Worm (Caenorhabditis elegans) whole organism, late embryonic: Measurements from ENCODE around the gene str-99.

ENCODE experiments used
- Y22D7AL.16 ChIP-seq: sonication (generic microtip); optimal IDR thresholded peaks from 2 replicates; lab custom pipeline; 2016; ENCODE audit warnings: missing genetic modification characterization, missing compliant biosample characterization
- ama-1 ChIP-seq: fragments of 150-350 bp; optimal IDR thresholded peaks from 2 replicates; lab custom pipeline; 2014
- ceh-14 ChIP-seq: sonication (generic microtip); optimal IDR thresholded peaks from 2 replicates; lab custom pipeline; 2016; ENCODE audit warnings: missing genotype, missing genetic modification characterization, missing compliant biosample characterization
- ceh-24 ChIP-seq: sonication (generic microtip); optimal IDR thresholded peaks from 2 replicates; lab custom pipeline; 2016; ENCODE audit warnings: mild to moderate bottlenecking, missing genetic modification characterization, missing compliant biosample characterization
- ceh-45 ChIP-seq: fragments of 200-800 bp; sonication (Bioruptor generic); IDR thresholded peaks from 2 replicates; pipeline ENCODE4 v1.3.6; 2022; ENCODE audit warnings: missing genetic modification reagents, missing genetic modification characterization, missing compliant biosample characterization
- dmd-4 ChIP-seq: sonication (generic microtip); optimal IDR thresholded peaks from 2 replicates; lab custom pipeline; 2016; ENCODE audit warnings: borderline replicate concordance, missing genetic modification characterization, missing compliant biosample characterization
- elt-2 ChIP-seq: sonication (generic microtip); optimal IDR thresholded peaks from 2 replicates; lab custom pipeline; 2016; ENCODE audit warnings: missing genetic modification reagents, missing genetic modification characterization, missing compliant biosample characterization
- pqm-1 ChIP-seq: sonication (generic microtip); optimal IDR thresholded peaks from 2 replicates; lab custom pipeline; 2016; ENCODE audit warnings: missing genetic modification characterization, missing compliant biosample characterization
- pros-1 ChIP-seq: fragments of 150-350 bp; optimal IDR thresholded peaks from 2 replicates; lab custom pipeline; 2014; ENCODE audit warnings: missing biosample characterization, missing genetic modification reagents, missing genetic modification characterization
- sdc-2 ChIP-seq: sonication (generic microtip); optimal IDR thresholded peaks from 2 replicates; lab custom pipeline; 2016; ENCODE audit warnings: missing genotype, missing genetic modification characterization, missing compliant biosample characterization
- tbx-2 ChIP-seq: sonication (generic microtip); optimal IDR thresholded peaks from 2 replicates; lab custom pipeline; 2016; ENCODE audit warnings: missing genetic modification characterization, missing compliant biosample characterization
- unc-55 ChIP-seq: sonication (generic microtip); optimal IDR thresholded peaks from 2 replicates; lab custom pipeline; 2017; ENCODE audit warnings: missing biosample characterization, missing genetic modification reagents, missing genetic modification characterization
- unc-86 ChIP-seq: sonication (generic microtip); optimal IDR thresholded peaks from 2 replicates; lab custom pipeline; 2016; ENCODE audit warnings: missing genetic modification characterization, missing compliant biosample characterization

ce11 chrV:16148805-16149204 lies 9.5 kb downstream of the str-99 start, which contains the start of gene F10A3.4:
- TF ChIP-seq sdc-2 (no peak), ama-1 (lab: Kevin White, UChicago) (no peak), tbx-2 (tag; lab: Kevin White, UChicago) (no peak), unc-86 (tag; lab: Kevin White, UChicago) (no peak), pqm-1 (tag; lab: Kevin White, UChicago) (no peak), ceh-45 (GFP tag; lab: Robert Waterston, UW) (no peak), unc-55 (GFP tag; lab: Kevin White, UChicago) (no peak), dmd-4 (tag; lab: Kevin White, UChicago) (no peak), ceh-14 (no peak), Y22D7AL.16 (tag; lab: Kevin White, UChicago) (no peak), pros-1 (tag; lab: Kevin White, UChicago) (no peak), ceh-24 (tag; lab: Kevin White, UChicago) (no peak), elt-2 (tag; lab: Kevin White, UChicago) (no peak)
